Fruit fly (Drosophila melanogaster): ENCODE measurements around the gene Muc68E.

The Muc68E gene

DNA sequence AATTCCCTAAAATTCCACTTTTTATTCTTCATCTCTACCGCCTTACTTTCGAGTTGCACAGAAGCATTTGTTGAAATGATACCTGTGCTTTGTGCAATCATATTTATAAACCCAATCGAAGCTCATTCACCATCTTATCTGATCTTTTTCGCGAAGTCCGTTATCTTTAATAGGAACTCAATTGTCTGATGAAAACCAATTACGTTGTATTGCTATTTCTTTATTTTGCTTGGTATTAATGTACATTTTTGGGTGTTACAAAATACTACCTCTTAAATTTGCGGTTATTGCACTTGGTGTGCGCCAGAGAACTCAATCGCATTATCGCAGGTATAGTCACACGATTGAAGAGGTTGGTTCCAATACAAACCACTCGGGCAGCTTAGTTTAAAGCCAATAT, at the start of gene Muc68E:
TSS of gene Muc68E (minus strand) at position 101 of the 400 bp plus-strand sequence.
- TF ChIP-seq CTCF (optimal IDR thresholded peaks at IDR 0.05) = no peak
- TF ChIP-seq CG8478 (optimal IDR thresholded peaks at IDR 0.05) = no peak

DNA sequence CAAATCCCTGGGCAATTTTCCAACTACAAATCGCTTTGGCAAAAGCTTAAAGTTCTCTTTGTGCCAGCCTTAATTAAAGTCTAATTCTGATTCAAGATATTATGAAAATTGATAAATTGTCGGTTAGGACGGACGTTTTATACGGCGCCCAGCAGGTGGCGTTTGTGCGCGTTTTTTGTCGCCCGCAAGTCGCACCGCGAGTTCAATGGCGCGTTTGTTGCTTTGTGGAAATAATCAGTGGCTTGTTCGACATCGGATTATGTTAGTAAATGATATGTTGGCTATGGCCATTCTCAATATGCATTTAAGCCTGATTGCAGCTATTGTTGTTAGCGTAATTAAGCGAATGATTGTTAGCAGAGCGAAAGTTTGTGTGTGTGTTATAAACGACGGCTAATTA, 49.1 kb upstream of the Muc68E start:
- no peak for TF ChIP-seq CG8478 (optimal IDR thresholded peaks at IDR 0.05)
- TF ChIP-seq CTCF (optimal IDR thresholded peaks at IDR 0.05) = peak; percentile 73 to 74

DNA sequence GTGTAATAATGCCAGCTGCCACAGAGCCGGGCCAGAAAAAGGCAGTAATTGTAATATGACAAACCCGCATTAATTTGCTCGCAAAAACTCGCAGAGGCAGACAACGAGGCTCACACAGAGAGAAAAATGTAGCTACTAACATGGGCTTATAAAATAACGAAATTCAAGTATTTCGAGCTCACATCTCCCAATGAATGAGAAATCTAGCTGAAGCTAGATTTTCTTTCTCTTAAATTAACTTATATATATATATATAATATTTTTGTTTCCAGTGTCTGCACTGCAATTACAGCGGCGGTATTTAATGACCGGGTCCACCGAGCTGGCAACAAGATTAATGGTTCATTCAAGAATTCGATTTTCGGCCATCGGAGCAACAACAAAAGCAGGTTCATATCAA, 43.4 kb upstream of the Muc68E start:
- TF ChIP-seq CG8478 (optimal IDR thresholded peaks at IDR 0.05) (no peak), CTCF (optimal IDR thresholded peaks at IDR 0.05) (no peak)

- TF ChIP-seq CG8478 (optimal IDR thresholded peaks at IDR 0.05) (no peak), CTCF (optimal IDR thresholded peaks at IDR 0.05) (no peak)
These were observed 41.5 kb upstream of the Muc68E start for dm6 chr3L:12014272-12014671.

- no peak for TF ChIP-seq CG8478 (optimal IDR thresholded peaks at IDR 0.05)
- TF ChIP-seq CTCF (optimal IDR thresholded peaks at IDR 0.05) = no peak
These were observed 40.9 kb upstream of the Muc68E start for dm6 chr3L:12013698-12014097.

DNA sequence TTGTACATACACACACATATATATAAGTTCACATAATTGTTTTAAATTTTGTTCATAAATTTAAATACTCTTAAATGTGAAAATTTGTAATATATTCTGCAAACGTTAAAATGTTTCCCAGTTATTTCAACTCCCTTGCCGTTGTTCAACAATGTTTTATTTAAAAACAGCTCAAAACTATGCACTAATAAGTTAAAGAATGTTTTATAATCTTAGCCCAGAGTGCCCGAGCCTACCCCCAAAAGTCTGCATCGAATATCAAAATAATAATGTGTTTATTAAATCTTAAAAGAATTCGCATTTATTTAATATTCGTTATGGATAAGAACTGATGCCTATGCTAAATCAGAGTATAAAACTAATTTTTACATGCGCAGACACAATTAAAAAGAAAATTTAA, 35.2 kb upstream of the Muc68E start:
- TF ChIP-seq CTCF (optimal IDR thresholded peaks at IDR 0.05) = no peak
- TF ChIP-seq CG8478 (optimal IDR thresholded peaks at IDR 0.05) = no peak

DNA sequence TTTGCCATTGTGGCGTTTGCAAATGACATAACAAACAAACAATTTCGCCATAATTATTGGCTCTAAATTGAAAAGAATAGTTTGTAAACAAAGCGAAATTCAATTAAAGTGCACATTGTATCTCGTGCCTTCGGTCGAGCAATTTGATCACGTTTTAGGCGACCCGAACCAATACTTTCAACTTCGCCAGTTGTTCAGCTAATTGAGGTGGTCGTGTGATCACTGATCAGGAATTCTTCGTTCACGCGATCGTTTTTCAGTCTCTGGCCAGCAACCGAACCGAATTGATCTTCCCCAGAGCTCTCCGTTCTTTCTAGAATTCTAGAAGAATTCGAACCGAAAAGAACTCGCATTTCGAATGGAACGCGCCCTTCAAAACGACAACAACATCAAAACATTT, 31.4 kb upstream of the Muc68E start:
- TF ChIP-seq CTCF (optimal IDR thresholded peaks at IDR 0.05) = no peak

- TF ChIP-seq CG8478 (optimal IDR thresholded peaks at IDR 0.05) (no peak), CTCF (optimal IDR thresholded peaks at IDR 0.05) (no peak)
These were observed 30.7 kb upstream of the Muc68E start for dm6 chr3L:12003457-12003856.

- TF ChIP-seq CTCF (optimal IDR thresholded peaks at IDR 0.05) (peak; percentile 86 to 89), CG8478 (optimal IDR thresholded peaks at IDR 0.05) (no peak)
These were observed 29.8 kb upstream of the Muc68E start, which contains the start of the genes Pop2 and CG6928 for dm6 chr3L:12002321-12003248. Gene Pop2, minus strand, starts transcription at chr3L:12002915. Gene CG6928, plus strand, starts transcription at chr3L:12003155.

DNA sequence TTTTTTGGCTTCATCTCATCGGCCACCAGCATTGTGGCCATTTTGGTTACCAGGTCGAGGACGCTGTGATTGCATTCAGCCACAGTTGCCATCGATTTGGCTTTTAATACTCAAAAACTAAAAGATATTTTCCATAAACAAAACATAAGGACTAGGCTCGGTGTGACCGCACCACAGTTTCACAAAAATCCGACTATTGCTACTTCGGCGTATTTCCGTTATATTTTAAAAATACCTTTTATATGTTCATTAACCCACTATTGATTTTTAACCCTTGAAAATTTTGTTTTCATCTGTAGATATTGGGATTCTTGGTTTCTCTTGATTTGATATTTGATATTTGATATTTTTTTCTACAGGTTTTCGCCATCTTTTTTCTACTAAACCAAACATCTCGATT, 25.2 kb upstream of the Muc68E start, which contains the start of gene Grip163:
TSS of gene Grip163 (minus strand) at position 180 of the 400 bp plus-strand sequence.
- TF ChIP-seq CTCF (optimal IDR thresholded peaks at IDR 0.05) (no peak), CG8478 (optimal IDR thresholded peaks at IDR 0.05) (no peak)

DNA sequence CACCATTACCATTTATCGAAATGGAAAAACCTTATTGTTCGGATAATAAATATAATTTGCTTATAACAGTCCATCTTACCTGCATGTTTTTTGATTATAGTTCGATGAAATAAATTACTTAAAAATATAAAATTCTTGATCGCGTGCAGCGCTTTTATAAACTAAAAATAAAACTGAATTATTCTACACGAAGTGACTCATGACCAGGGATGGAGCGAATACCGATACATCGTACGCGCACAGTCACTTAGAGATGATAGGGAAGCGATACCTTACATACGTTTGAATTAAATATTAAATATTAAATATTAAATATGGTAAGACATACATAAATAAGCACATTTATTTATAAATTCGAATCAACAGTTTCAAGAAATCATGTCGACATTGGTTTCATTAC, 20.2 kb upstream of the Muc68E start, which contains the start of gene viaf:
TSS of gene viaf (minus strand) at position 220 of the 400 bp plus-strand sequence.
- peak in 1 of 2 experiments; percentile 14 for TF ChIP-seq CTCF (optimal IDR thresholded peaks at IDR 0.05)
- TF ChIP-seq CG8478 (optimal IDR thresholded peaks at IDR 0.05) = no peak

DNA sequence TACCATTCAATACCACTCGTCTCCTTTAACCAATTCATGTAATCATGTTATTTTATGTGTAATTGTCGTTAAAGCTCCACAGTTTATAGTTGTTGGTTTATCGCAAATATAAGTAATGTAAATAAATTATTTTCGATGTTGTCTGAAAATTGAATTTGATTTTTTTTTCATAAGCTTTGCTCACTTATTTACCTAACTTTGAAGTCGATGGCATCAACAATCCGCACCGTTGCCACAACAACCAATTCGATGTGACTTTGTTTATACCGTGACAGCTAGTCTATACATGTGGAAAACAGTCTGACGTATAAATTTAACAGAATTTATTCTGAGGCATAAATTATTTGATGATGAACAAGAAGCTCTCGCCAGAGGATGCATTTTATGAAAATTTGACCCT, 17.7 kb upstream of the Muc68E start, which contains the start of gene CG6931:
TSS of gene CG6931 (plus strand) at position 301 of the 400 bp plus-strand sequence.
- TF ChIP-seq CTCF (optimal IDR thresholded peaks at IDR 0.05) (no peak), CG8478 (optimal IDR thresholded peaks at IDR 0.05) (no peak)

dm6 chr3L:11984606-11985005, 11.8 kb upstream of the Muc68E start, which contains the start of gene CG6938:
Gene CG6938, plus strand, starts transcription at chr3L:11984906.
- TF ChIP-seq CG8478 (optimal IDR thresholded peaks at IDR 0.05) (no peak), CTCF (optimal IDR thresholded peaks at IDR 0.05) (no peak)

DNA sequence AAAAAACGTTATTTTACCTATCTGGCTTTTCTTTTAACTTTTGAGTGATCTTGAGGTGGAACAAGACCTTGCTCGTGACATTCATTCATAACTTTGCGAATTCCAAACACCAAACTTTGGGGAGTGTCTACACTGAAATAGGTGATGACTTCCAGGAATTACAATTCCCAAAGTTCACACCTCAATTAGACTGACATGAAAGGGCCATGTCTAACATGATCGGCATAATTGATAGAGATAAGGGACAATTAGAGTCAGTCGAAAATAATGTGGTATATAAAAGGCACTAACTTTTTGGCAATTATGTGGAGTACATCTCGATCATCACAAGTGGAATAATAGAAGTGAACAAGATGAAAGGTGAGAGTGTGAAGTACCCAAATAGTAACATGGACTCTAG, 3.0 kb upstream of the Muc68E start, which contains the start of gene CG43896:
TSS of gene CG43896 (plus strand) at position 301 of the 400 bp plus-strand sequence.
- no peak for TF ChIP-seq CTCF (optimal IDR thresholded peaks at IDR 0.05)
- TF ChIP-seq CG8478 (optimal IDR thresholded peaks at IDR 0.05) = no peak

- TF ChIP-seq CG8478 (optimal IDR thresholded peaks at IDR 0.05) (no peak), CTCF (optimal IDR thresholded peaks at IDR 0.05) (no peak)
These were observed 1.8 kb upstream of the Muc68E start, which contains the start of gene CG14125 for dm6 chr3L:11974605-11975004. Gene CG14125, plus strand, starts transcription at chr3L:11974905.

DNA sequence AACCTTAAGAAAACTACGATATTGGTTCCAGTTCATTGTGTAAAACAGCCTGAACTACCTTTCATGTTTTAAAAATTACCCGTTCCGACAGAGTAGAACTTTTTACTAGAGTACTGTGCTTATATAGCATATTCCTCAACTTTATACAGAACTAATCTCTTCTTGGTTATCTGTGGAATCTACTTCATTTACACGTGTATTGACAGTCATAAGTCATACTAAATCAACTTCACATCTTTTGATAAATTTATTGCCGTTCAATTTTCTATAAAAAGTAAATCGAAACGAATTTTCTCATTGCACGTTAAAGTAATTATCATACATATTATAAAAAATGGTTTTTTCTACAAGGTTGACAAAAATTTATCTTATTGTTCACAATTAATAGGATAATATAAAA, 911 bp upstream of the Muc68E start, which contains the start of gene CG42397:
TSS of gene CG42397 (minus strand) at position 101 of the 400 bp plus-strand sequence.
- TF ChIP-seq CTCF (optimal IDR thresholded peaks at IDR 0.05) = no peak
- TF ChIP-seq CG8478 (optimal IDR thresholded peaks at IDR 0.05) = no peak

Data from S2 (cell line).